Fruit fly (Drosophila melanogaster) whole organism, embryonic: Measurements from ENCODE around the gene LIMK1.

Source experiments
- Adf1 ChIP-seq: fragments of 200-800 bp; sonication (Bioruptor generic); IDR thresholded peaks from 2 replicates; pipeline ENCODE4 v1.3.6; 2022; ENCODE audit warnings: missing biosample characterization, missing genetic modification characterization
- Atf-2 ChIP-seq: fragments of 200-800 bp; sonication (Bioruptor generic); optimal IDR thresholded peaks from 2 replicates; lab custom pipeline; 2016; ENCODE audit warnings: missing biosample characterization, missing genetic modification characterization
- CG11247 ChIP-seq: fragments of 200-800 bp; sonication (Bioruptor generic); IDR thresholded peaks from 2 replicates; pipeline ENCODE4 v1.3.6; 2022; ENCODE audit warnings: missing biosample characterization, missing genetic modification characterization
- CG11696 ChIP-seq: fragments of 200-800 bp; sonication (Bioruptor generic); IDR thresholded peaks from 2 replicates; pipeline ENCODE4 v1.3.6; 2022; ENCODE audit warnings: missing biosample characterization, missing genetic modification characterization
- CG14014 ChIP-seq: fragments of 200-800 bp; sonication (Bioruptor generic); IDR thresholded peaks from 2 replicates; pipeline ENCODE4 v1.3.6; 2022; ENCODE audit warnings: missing biosample characterization, missing genetic modification characterization
- CG14667 ChIP-seq: fragments of 200-800 bp; sonication (Bioruptor generic); IDR thresholded peaks from 2 replicates; pipeline ENCODE4 v1.3.6; 2022; ENCODE audit warnings: missing biosample characterization, missing genetic modification characterization
- CG14710 ChIP-seq: fragments of 200-800 bp; sonication (Bioruptor generic); optimal IDR thresholded peaks from 3 replicates; lab custom pipeline; 2019; ENCODE audit warnings: missing biosample characterization, mild to moderate bottlenecking, missing genetic modification characterization, moderate library complexity
- CG15601 ChIP-seq: fragments of 200-800 bp; sonication (Bioruptor generic); optimal IDR thresholded peaks from 3 replicates; lab custom pipeline; 2019; ENCODE audit warnings: missing biosample characterization, mild to moderate bottlenecking, missing genetic modification characterization, moderate library complexity
- CG1602 ChIP-seq: fragments of 200-800 bp; sonication (Bioruptor generic); optimal IDR thresholded peaks from 3 replicates; lab custom pipeline; 2016; ENCODE audit warnings: missing biosample characterization, missing genetic modification characterization
- CG1647 ChIP-seq: fragments of 200-800 bp; sonication (Bioruptor generic); optimal IDR thresholded peaks from 3 replicates; lab custom pipeline; 2016; ENCODE audit warnings: missing biosample characterization, missing genetic modification characterization
- CG16779 ChIP-seq: fragments of 200-800 bp; sonication (Bioruptor generic); IDR thresholded peaks from 2 replicates; pipeline ENCODE4 v1.3.6; 2022; ENCODE audit warnings: missing biosample characterization, missing genetic modification characterization
- CG17802 ChIP-seq: fragments of 200-800 bp; sonication (Bioruptor generic); optimal IDR thresholded peaks from 2 replicates; lab custom pipeline; 2018; ENCODE audit warnings: missing biosample characterization, mild to moderate bottlenecking, missing genetic modification characterization, moderate library complexity
- CG17912 ChIP-seq: fragments of 200-800 bp; sonication (Bioruptor generic); optimal IDR thresholded peaks from 2 replicates; lab custom pipeline; 2018; ENCODE audit warnings: missing biosample characterization, mild to moderate bottlenecking, missing genetic modification characterization
- CG1792 ChIP-seq: fragments of 200-800 bp; sonication (Bioruptor generic); optimal IDR thresholded peaks from 2 replicates; lab custom pipeline; 2016; ENCODE audit warnings: missing biosample characterization, missing genetic modification characterization
- CG18476 ChIP-seq: fragments of 200-800 bp; sonication (Bioruptor generic); optimal IDR thresholded peaks from 2 replicates; lab custom pipeline; 2016; ENCODE audit warnings: missing biosample characterization, mild to moderate bottlenecking, missing genetic modification characterization
- CG18599 ChIP-seq: fragments of 200-800 bp; sonication (Bioruptor generic); optimal IDR thresholded peaks from 3 replicates; lab custom pipeline; 2017; ENCODE audit warnings: missing biosample characterization, missing genetic modification characterization, mild to moderate bottlenecking, moderate library complexity, missing genetic modification reagents
- CG30403 ChIP-seq: fragments of 200-800 bp; sonication (Bioruptor generic); optimal IDR thresholded peaks from 3 replicates; lab custom pipeline; 2016; ENCODE audit warnings: missing biosample characterization, missing genetic modification characterization
- CG30431 ChIP-seq: fragments of 200-800 bp; sonication (Bioruptor generic); optimal IDR thresholded peaks from 2 replicates; lab custom pipeline; 2017; ENCODE audit warnings: missing biosample characterization, missing genetic modification characterization
- CG3065 ChIP-seq: fragments of 200-800 bp; sonication (Bioruptor generic); optimal IDR thresholded peaks from 2 replicates; lab custom pipeline; 2016; ENCODE audit warnings: missing biosample characterization, missing genetic modification characterization
- CG6683 ChIP-seq: fragments of 200-800 bp; sonication (Bioruptor generic); optimal IDR thresholded peaks from 2 replicates; lab custom pipeline; 2017; ENCODE audit warnings: missing biosample characterization, mild to moderate bottlenecking, missing genetic modification characterization, missing genetic modification reagents
- CG8359 ChIP-seq: fragments of 200-800 bp; sonication (Bioruptor generic); optimal IDR thresholded peaks from 2 replicates; lab custom pipeline; 2017; ENCODE audit warnings: missing biosample characterization, mild to moderate bottlenecking, missing genetic modification characterization, borderline replicate concordance
- CrebB ChIP-seq: fragments of 200-800 bp; sonication (Bioruptor generic); optimal IDR thresholded peaks from 3 replicates; lab custom pipeline; 2018; ENCODE audit warnings: missing biosample characterization, mild to moderate bottlenecking, missing genetic modification characterization
- Ets65A ChIP-seq: fragments of 200-800 bp; sonication (Bioruptor generic); peaks from one replicate; lab custom pipeline; 2016; ENCODE audit warnings: missing biosample characterization, missing genetic modification characterization
- GATAe ChIP-seq: fragments of 200-800 bp; sonication (Bioruptor generic); conservative IDR thresholded peaks from 2 replicates; pipeline ENCODE4 v1.3.6; 2022; ENCODE audit warnings: missing biosample characterization, missing genetic modification characterization
- Hmx ChIP-seq: fragments of 200-800 bp; sonication (Bioruptor generic); optimal IDR thresholded peaks from 2 replicates; lab custom pipeline; 2016; ENCODE audit warnings: missing biosample characterization, missing genetic modification characterization
- Hr39 ChIP-seq: fragments of >200 bp; optimal IDR thresholded peaks from 2 replicates; lab custom pipeline; 2017
- Max ChIP-seq: fragments of 200-800 bp; sonication (Bioruptor generic); optimal IDR thresholded peaks from 2 replicates; lab custom pipeline; 2016; ENCODE audit warnings: missing biosample characterization, mild to moderate bottlenecking, missing genetic modification characterization
- PHDP ChIP-seq: fragments of 200-800 bp; sonication (Bioruptor generic); optimal IDR thresholded peaks from 3 replicates; lab custom pipeline; 2018; ENCODE audit warnings: missing biosample characterization, mild to moderate bottlenecking, missing genetic modification characterization, moderate library complexity
- TFAM ChIP-seq: fragments of 200-800 bp; sonication (Bioruptor generic); optimal IDR thresholded peaks from 2 replicates; lab custom pipeline; 2017; ENCODE audit warnings: missing biosample characterization, missing genetic modification characterization, inconsistent platforms
- abd-A ChIP-seq: fragments of 200-800 bp; sonication (Bioruptor generic); optimal IDR thresholded peaks from 3 replicates; lab custom pipeline; 2019; ENCODE audit warnings: missing biosample characterization, mild to moderate bottlenecking, missing genetic modification characterization, moderate library complexity
- chinmo ChIP-seq: fragments of 200-800 bp; sonication (Bioruptor generic); IDR thresholded peaks from 4 replicates; pipeline ENCODE4 v1.3.6; 2022; ENCODE audit warnings: missing biosample characterization, missing genetic modification characterization; ENCODE audit not compliant: partially characterized antibody
- crol ChIP-seq: fragments of 200-800 bp; sonication (Bioruptor generic); IDR thresholded peaks from 2 replicates; pipeline ENCODE4 v1.3.6; 2022; ENCODE audit warnings: missing biosample characterization, missing genetic modification characterization
- dm ChIP-seq: fragments of 200-800 bp; sonication (Bioruptor generic); optimal IDR thresholded peaks from 3 replicates; lab custom pipeline; 2016; ENCODE audit warnings: missing biosample characterization, missing genetic modification characterization
- dmrt11E ChIP-seq: fragments of 200-800 bp; sonication (Bioruptor generic); optimal IDR thresholded peaks from 3 replicates; lab custom pipeline; 2018; ENCODE audit warnings: missing biosample characterization, mild to moderate bottlenecking, missing genetic modification characterization, moderate library complexity
- en ChIP-seq: fragments of 200-800 bp; sonication (Bioruptor generic); optimal IDR thresholded peaks from 2 replicates; lab custom pipeline; 2016; ENCODE audit warnings: missing biosample characterization, missing genetic modification characterization
- gfzf ChIP-seq: fragments of 200-800 bp; sonication (Bioruptor generic); optimal IDR thresholded peaks from 2 replicates; lab custom pipeline; 2016; ENCODE audit warnings: missing biosample characterization, mild to moderate bottlenecking, missing genetic modification characterization, moderate library complexity
- jing ChIP-seq: fragments of 200-800 bp; sonication (Bioruptor generic); optimal IDR thresholded peaks from 2 replicates; lab custom pipeline; 2018; ENCODE audit warnings: missing biosample characterization, mild to moderate bottlenecking, missing genetic modification characterization
- nerfin-2 ChIP-seq: fragments of 200-800 bp; sonication (Bioruptor generic); IDR thresholded peaks from 2 replicates; pipeline ENCODE4 v1.3.6; 2022; ENCODE audit warnings: missing biosample characterization, missing genetic modification characterization; ENCODE audit not compliant: partially characterized antibody
- phol ChIP-seq: fragments of 200-800 bp; sonication (Bioruptor generic); optimal IDR thresholded peaks from 3 replicates; lab custom pipeline; 2018; ENCODE audit warnings: missing biosample characterization, mild to moderate bottlenecking, missing genetic modification characterization, moderate library complexity
- ranshi ChIP-seq: fragments of 200-800 bp; sonication (Bioruptor generic); IDR thresholded peaks from 2 replicates; pipeline ENCODE4 v1.3.6; 2022; ENCODE audit warnings: missing biosample characterization, missing genetic modification characterization
- run ChIP-seq: fragments of 200-800 bp; sonication (Bioruptor generic); optimal IDR thresholded peaks from 3 replicates; lab custom pipeline; 2018; ENCODE audit warnings: missing biosample characterization, mild to moderate bottlenecking, missing genetic modification characterization
- sna ChIP-seq: fragments of 200-800 bp; sonication (Bioruptor generic); IDR thresholded peaks from 2 replicates; pipeline ENCODE4 v1.3.6; 2022; ENCODE audit warnings: missing biosample characterization, missing genetic modification characterization; ENCODE audit not compliant: partially characterized antibody
- so ChIP-seq: fragments of 200-800 bp; sonication (Bioruptor generic); IDR thresholded peaks from 3 replicates; pipeline ENCODE4 v1.3.6; 2022; ENCODE audit warnings: missing biosample characterization, missing genetic modification characterization
- sr ChIP-seq: fragments of 200-800 bp; sonication (Bioruptor generic); IDR thresholded peaks from 3 replicates; pipeline ENCODE4 v1.3.6; 2022; ENCODE audit warnings: missing biosample characterization, missing genetic modification characterization
- tap ChIP-seq: fragments of 200-800 bp; optimal IDR thresholded peaks from 3 replicates; lab custom pipeline; 2019; ENCODE audit warnings: missing biosample characterization, mild to moderate bottlenecking, missing genetic modification characterization, moderate library complexity
- tgo ChIP-seq: fragments of 200-800 bp; sonication (Bioruptor generic); IDR thresholded peaks from 3 replicates; pipeline ENCODE4 v1.3.6; 2022; ENCODE audit warnings: missing biosample characterization, missing genetic modification characterization
- trem ChIP-seq: fragments of 200-800 bp; optimal IDR thresholded peaks from 3 replicates; lab custom pipeline; 2019; ENCODE audit warnings: missing biosample characterization, mild to moderate bottlenecking, missing genetic modification characterization, moderate library complexity
- tx ChIP-seq: fragments of 200-800 bp; sonication (Bioruptor generic); optimal IDR thresholded peaks from 2 replicates; lab custom pipeline; 2016; ENCODE audit warnings: missing biosample characterization, missing genetic modification characterization
- wor ChIP-seq: fragments of 200-800 bp; sonication (Bioruptor generic); IDR thresholded peaks from 2 replicates; pipeline ENCODE4 v1.3.6; 2022; ENCODE audit warnings: missing biosample characterization, missing genetic modification characterization
- yki ChIP-seq: fragments of >200 bp; optimal IDR thresholded peaks from 3 replicates; lab custom pipeline; 2018
- zf30C ChIP-seq: fragments of 200-800 bp; sonication (Bioruptor generic); optimal IDR thresholded peaks from 3 replicates; lab custom pipeline; 2018; ENCODE audit warnings: missing biosample characterization, mild to moderate bottlenecking, missing genetic modification characterization

The LIMK1 gene

DNA sequence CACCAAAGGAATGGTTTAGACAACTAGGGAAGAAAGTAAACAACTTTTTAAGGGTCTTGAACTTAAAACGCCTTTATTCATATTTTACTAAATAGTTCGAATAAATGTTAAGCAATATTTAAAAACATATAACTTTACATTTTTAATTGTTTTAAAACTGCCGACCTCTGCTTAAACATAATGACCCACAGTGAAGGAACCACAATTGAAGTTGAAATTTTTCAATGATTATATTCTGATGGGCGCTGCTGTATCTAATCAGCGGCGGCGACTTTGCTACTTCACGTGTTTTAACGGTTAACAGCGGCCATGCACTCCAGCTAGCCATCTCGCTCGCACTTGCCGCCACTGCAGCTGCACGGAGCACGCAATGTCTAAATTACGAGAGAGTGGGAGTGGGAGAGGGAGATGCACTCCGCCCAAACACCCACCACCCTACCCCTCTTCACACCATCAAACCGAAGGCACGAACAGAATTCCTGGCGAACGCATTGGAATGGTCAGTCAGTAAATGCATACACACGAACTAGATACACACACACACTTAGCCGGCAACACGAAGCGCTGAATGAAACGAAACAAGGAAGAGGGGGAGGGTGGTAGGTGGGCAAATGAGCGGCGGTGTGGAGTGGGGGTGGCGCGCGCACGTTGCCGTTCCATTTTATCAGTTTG, 13.2 kb downstream of the LIMK1 start (continued):
- TF ChIP-seq gfzf = no peak
- no peak for TF ChIP-seq CG17912
- TF ChIP-seq CG3065 (GFP tag; lab: Kevin White, UChicago) = no peak
- peak; percentile 65 for TF ChIP-seq CG15601 (tag; lab: Kevin White, UChicago)
- no peak for TF ChIP-seq yki
- TF ChIP-seq wor (GFP tag; lab: Robert Waterston, UW) = peak; percentile 47; the same call in 1 of the 2 replicates
- TF ChIP-seq ranshi (GFP tag; lab: Robert Waterston, UW) = no peak
- TF ChIP-seq CG8359 (GFP tag; lab: Kevin White, UChicago) = peak; percentile 15
- no peak for TF ChIP-seq en (GFP tag; lab: Kevin White, UChicago)
- TF ChIP-seq dmrt11E (tag; lab: Kevin White, UChicago) = peak; percentile 39
- TF ChIP-seq trem = peak; percentile 35
- TF ChIP-seq chinmo = peak; percentile 85; the same call in 2 of the 4 replicates
- no peak for TF ChIP-seq CG1792 (GFP tag; lab: Kevin White, UChicago)
- TF ChIP-seq CG30431 (GFP tag; lab: Kevin White, UChicago) = no peak
- peak; percentile 4 for TF ChIP-seq CG17802 (tag; lab: Kevin White, UChicago)
- no peak for TF ChIP-seq GATAe (GFP tag; lab: Robert Waterston, UW)
- TF ChIP-seq abd-A (tag; lab: Kevin White, UChicago) = no peak
- no peak for TF ChIP-seq sna
- no peak for TF ChIP-seq sr
- TF ChIP-seq tx (GFP tag; lab: Kevin White, UChicago) = no peak
- no peak for TF ChIP-seq TFAM (GFP tag; lab: Kevin White, UChicago)
- peak; percentile 99 for TF ChIP-seq crol (GFP tag; lab: Robert Waterston, UW)
- no peak for TF ChIP-seq run (tag; lab: Kevin White, UChicago)
- no peak for TF ChIP-seq CG6683 (GFP tag; lab: Kevin White, UChicago)
- no peak for TF ChIP-seq CG14667 (GFP tag; lab: Robert Waterston, UW)
- peak; percentile 43 for TF ChIP-seq CG18476 (GFP tag; lab: Kevin White, UChicago)
- TF ChIP-seq Ets65A (GFP tag; lab: Kevin White, UChicago) = peak; percentile 18
- peak; percentile 34 for TF ChIP-seq jing (GFP tag; lab: Kevin White, UChicago)
- TF ChIP-seq CG1647 (GFP tag; lab: Kevin White, UChicago) = no peak
- no peak for TF ChIP-seq zf30C
- peak; percentile 46; the same call in 1 of the 3 replicates for TF ChIP-seq tgo (GFP tag; lab: Robert Waterston, UW)
- TF ChIP-seq CG30403 (GFP tag; lab: Kevin White, UChicago) = peak; percentile 63
- peak; percentile 52 for TF ChIP-seq Max (GFP tag; lab: Kevin White, UChicago)
- peak; percentile 64 for TF ChIP-seq CG14014 (GFP tag; lab: Robert Waterston, UW)
- no peak for TF ChIP-seq CG11247
- peak; percentile 61 for TF ChIP-seq CG14710
- 0 out of 3 replicates have a peak, but pooled peaks have one; percentile 25 for TF ChIP-seq so (GFP tag; lab: Robert Waterston, UW)
- TF ChIP-seq dm = no peak
- no peak for TF ChIP-seq nerfin-2 (GFP tag; lab: Robert Waterston, UW)
- TF ChIP-seq CG1602 (GFP tag; lab: Kevin White, UChicago) = peak; percentile 39
- no peak for TF ChIP-seq Adf1
- peak; percentile 69 for TF ChIP-seq tap
- peak; percentile 16 for TF ChIP-seq Atf-2 (GFP tag; lab: Kevin White, UChicago)
- TF ChIP-seq phol (tag; lab: Kevin White, UChicago) = peak; percentile 79
- TF ChIP-seq CG16779 (GFP tag; lab: Robert Waterston, UW) = no peak
- TF ChIP-seq Hr39 (lab: Kevin White, UChicago) = no peak
- TF ChIP-seq CG18599 (GFP tag; lab: Kevin White, UChicago) = peak; percentile 63
- peak; percentile 91 for TF ChIP-seq CG11696 (GFP tag; lab: Robert Waterston, UW)
- no peak for TF ChIP-seq CrebB (tag; lab: Kevin White, UChicago)
- no peak for TF ChIP-seq Hmx
- TF ChIP-seq PHDP (tag; lab: Kevin White, UChicago) = peak; percentile 69
